Worm (Caenorhabditis elegans) whole organism, L2 larva: Measurements from ENCODE around the gene ptp-1.

Experiments used
- R02D3.7 ChIP-seq: fragments of 150-350 bp; optimal IDR thresholded peaks from 2 replicates; lab custom pipeline; 2014; ENCODE audit warnings: missing biosample characterization, missing genetic modification characterization
- aly-2 ChIP-seq: fragments of 150-350 bp; optimal IDR thresholded peaks from 2 replicates; lab custom pipeline; 2014; ENCODE audit warnings: missing biosample characterization, missing genetic modification characterization
- ama-1 ChIP-seq: fragments of 150-350 bp; optimal IDR thresholded peaks from 2 replicates; lab custom pipeline; 2018; ENCODE audit warnings: inconsistent platforms
- blmp-1 ChIP-seq: sonication (generic microtip); optimal IDR thresholded peaks from 2 replicates; lab custom pipeline; 2017; ENCODE audit warnings: missing genetic modification characterization, mild to moderate bottlenecking, missing compliant biosample characterization, antibody characterized with exemption, moderate library complexity; ENCODE audit not compliant: insufficient read depth
- elt-3 ChIP-seq: sonication (generic microtip); optimal IDR thresholded peaks from 2 replicates; lab custom pipeline; 2017; ENCODE audit warnings: missing biosample characterization, missing genetic modification characterization
- gmeb-1 ChIP-seq: fragments of 150-350 bp; optimal IDR thresholded peaks from 2 replicates; lab custom pipeline; 2014; ENCODE audit warnings: missing biosample characterization, missing genetic modification characterization
- lin-39 ChIP-seq: fragments of 150-350 bp; optimal IDR thresholded peaks from 2 replicates; lab custom pipeline; 2014; ENCODE audit warnings: missing biosample characterization, missing genetic modification reagents, missing genetic modification characterization
- nhr-10 ChIP-seq: sonication (generic microtip); optimal IDR thresholded peaks from 2 replicates; lab custom pipeline; 2017; ENCODE audit warnings: missing biosample characterization, missing genetic modification characterization
- nhr-21 ChIP-seq: fragments of 150-350 bp; optimal IDR thresholded peaks from 2 replicates; lab custom pipeline; 2014; ENCODE audit warnings: missing biosample characterization, missing genetic modification characterization
- nhr-25 ChIP-seq: fragments of 150-350 bp; sonication (generic microtip); optimal IDR thresholded peaks from 3 replicates; lab custom pipeline; 2014; ENCODE audit warnings: missing biosample characterization, missing genetic modification characterization
- ztf-1 ChIP-seq: fragments of 200-800 bp; sonication (Bioruptor generic); conservative IDR thresholded peaks from 2 replicates; pipeline ENCODE4 v1.3.6; 2022; ENCODE audit warnings: missing genetic modification characterization, missing compliant biosample characterization

DNA sequence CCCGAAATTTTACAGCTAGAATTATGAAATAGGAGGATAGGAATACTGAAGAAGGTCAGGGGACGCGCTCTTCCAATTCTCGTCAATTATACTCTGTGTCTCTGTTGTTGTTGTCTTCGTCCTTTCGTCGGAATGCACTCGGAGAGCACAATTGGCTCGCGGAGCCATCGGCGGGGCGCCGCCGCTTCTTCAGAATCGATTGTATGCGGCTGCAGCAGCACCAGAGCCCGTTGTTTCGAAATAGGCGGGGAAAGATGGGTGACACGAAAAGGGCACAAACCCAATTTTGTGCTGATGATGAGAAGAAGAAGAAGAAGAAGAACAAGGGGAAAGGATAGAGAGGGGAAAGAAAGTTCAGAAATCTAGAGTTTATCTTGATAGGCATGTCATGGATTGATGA is 48.4 kb upstream of the ptp-1 start:
- TF ChIP-seq nhr-10 (tag; lab: Kevin White, UChicago) = no peak
- TF ChIP-seq nhr-25 (tag; lab: Kevin White, UChicago) = no peak
- no peak for TF ChIP-seq aly-2 (tag; lab: Kevin White, UChicago)
- TF ChIP-seq ztf-1 (GFP tag; lab: Robert Waterston, UW) = no peak
- TF ChIP-seq nhr-21 = no peak
- no peak for TF ChIP-seq R02D3.7 (tag; lab: Kevin White, UChicago)
- no peak for TF ChIP-seq elt-3 (tag; lab: Kevin White, UChicago)
- no peak for TF ChIP-seq gmeb-1 (tag; lab: Kevin White, UChicago)
- TF ChIP-seq blmp-1 (tag; lab: Kevin White, UChicago) = no peak
- TF ChIP-seq lin-39 (tag; lab: Kevin White, UChicago) = no peak
- no peak for TF ChIP-seq ama-1 (lab: Kevin White, UChicago)
